Fruit fly (Drosophila melanogaster): Measurements from ENCODE around the gene CG33688.

DNA sequence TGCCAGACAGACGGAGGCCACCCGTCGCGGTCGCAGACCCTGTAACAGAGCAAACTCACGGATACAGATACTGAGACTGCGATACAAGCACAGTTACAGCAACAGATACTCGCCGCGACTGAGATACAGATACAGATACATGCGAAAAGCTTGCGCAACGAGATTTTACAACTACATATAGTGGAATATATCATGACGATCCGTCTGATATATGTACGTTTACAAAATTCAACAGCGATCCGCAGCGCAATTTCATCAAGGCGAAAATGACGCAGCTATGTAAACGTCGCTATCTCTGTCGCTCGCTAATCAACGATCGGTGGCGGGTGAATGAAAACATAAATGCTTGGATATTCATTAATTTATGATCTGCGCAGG, 48.9 kb upstream of the CG33688 start:
- TF ChIP-seq CG33017 (tag; optimal IDR thresholded peaks at IDR 0.05) (no peak), kay (GFP tag; ENCODE audit: borderline replicate concordance) (peak; percentile 85), CG12768 (GFP tag; optimal IDR thresholded peaks at IDR 0.05) (no peak), pad (GFP tag; optimal IDR thresholded peaks at IDR 0.05) (no peak), toe (GFP tag; optimal IDR thresholded peaks at IDR 0.05) (peak; percentile 21), CG11617 (GFP tag; optimal IDR thresholded peaks at IDR 0.05) (no peak), Hr96 (GFP tag; optimal IDR thresholded peaks at IDR 0.05) (no peak), bab1 (GFP tag; optimal IDR thresholded peaks at IDR 0.05) (no peak), Clk (GFP tag; optimal IDR thresholded peaks at IDR 0.05) (no peak), cnc (optimal IDR thresholded peaks at IDR 0.05) (peak in 1 of 2 experiments; percentile 6)

Data from whole organism, adult.